Worm (Caenorhabditis elegans) whole organism, early embryonic: ENCODE data around the gene gnrr-4.

ENCODE experiments used
- B0310.2 ChIP-seq: sonication (generic microtip); optimal IDR thresholded peaks from 2 replicates; lab custom pipeline; 2016; ENCODE audit warnings: mild to moderate bottlenecking, missing genetic modification characterization, missing compliant biosample characterization
- F13C5.2 ChIP-seq: sonication (generic microtip); optimal IDR thresholded peaks from 2 replicates; lab custom pipeline; 2017; ENCODE audit warnings: mild to moderate bottlenecking, missing genetic modification characterization, inconsistent platforms, missing compliant biosample characterization
- aly-1 ChIP-seq: sonication (generic microtip); optimal IDR thresholded peaks from 2 replicates; lab custom pipeline; 2016; ENCODE audit warnings: missing genetic modification characterization, missing compliant biosample characterization
- ama-1 ChIP-seq: fragments of 150-350 bp; optimal IDR thresholded peaks from 2 replicates; lab custom pipeline; 2014
- ceh-13 ChIP-seq: fragments of 200-800 bp; sonication (Bioruptor generic); optimal IDR thresholded peaks from 2 replicates; lab custom pipeline; 2018; ENCODE audit warnings: mild to moderate bottlenecking, missing genetic modification characterization, missing compliant biosample characterization
- ceh-36 ChIP-seq: sonication (generic microtip); optimal IDR thresholded peaks from 2 replicates; lab custom pipeline; 2016; ENCODE audit warnings: missing genetic modification characterization, inconsistent platforms, missing compliant biosample characterization
- ets-7 ChIP-seq: sonication (generic microtip); optimal IDR thresholded peaks from 2 replicates; lab custom pipeline; 2016; ENCODE audit warnings: missing genotype, missing genetic modification characterization, missing compliant biosample characterization
- flt-1 ChIP-seq: fragments of 200-800 bp; sonication (Bioruptor generic); IDR thresholded peaks from 2 replicates; pipeline ENCODE4 v1.3.6; 2022; ENCODE audit warnings: missing genetic modification characterization, missing compliant biosample characterization
- hmbx-1 ChIP-seq: sonication (generic microtip); optimal IDR thresholded peaks from 2 replicates; lab custom pipeline; 2016; ENCODE audit warnings: mild to moderate bottlenecking, missing genetic modification characterization, missing compliant biosample characterization
- hmg-4 ChIP-seq: fragments of 200-800 bp; sonication (Bioruptor generic); optimal IDR thresholded peaks from 2 replicates; lab custom pipeline; 2018; ENCODE audit warnings: mild to moderate bottlenecking, missing genetic modification characterization, missing compliant biosample characterization
- hnd-1 ChIP-seq: sonication (generic microtip); optimal IDR thresholded peaks from 2 replicates; lab custom pipeline; 2016; ENCODE audit warnings: missing genetic modification characterization, missing compliant biosample characterization
- pes-1 ChIP-seq: fragments of 200-800 bp; sonication (Bioruptor generic); IDR thresholded peaks from 2 replicates; pipeline ENCODE4 v1.3.6; 2022; ENCODE audit warnings: missing genetic modification reagents, missing genetic modification characterization, missing compliant biosample characterization
- scrt-1 ChIP-seq: fragments of 200-800 bp; sonication (Bioruptor generic); IDR thresholded peaks from 2 replicates; pipeline ENCODE4 v1.3.6; 2022; ENCODE audit warnings: missing genetic modification characterization, missing compliant biosample characterization
- sea-1 ChIP-seq: fragments of 200-800 bp; sonication (Bioruptor generic); conservative IDR thresholded peaks from 2 replicates; pipeline ENCODE4 v1.3.6; 2022; ENCODE audit warnings: missing genetic modification characterization, missing compliant biosample characterization
- tbx-11 ChIP-seq: fragments of 200-800 bp; sonication (Bioruptor generic); IDR thresholded peaks from 2 replicates; pipeline ENCODE4 v1.3.6; 2022; ENCODE audit warnings: missing genetic modification characterization, missing compliant biosample characterization
- tbx-37 ChIP-seq: fragments of 200-800 bp; sonication (Bioruptor generic); conservative IDR thresholded peaks from 2 replicates; pipeline ENCODE4 v1.3.6; 2022; ENCODE audit warnings: missing genetic modification reagents, missing genetic modification characterization, missing compliant biosample characterization
- tra-4 ChIP-seq: sonication (generic microtip); optimal IDR thresholded peaks from 2 replicates; lab custom pipeline; 2017; ENCODE audit warnings: missing genetic modification characterization, missing compliant biosample characterization

The gnrr-4 gene

DNA sequence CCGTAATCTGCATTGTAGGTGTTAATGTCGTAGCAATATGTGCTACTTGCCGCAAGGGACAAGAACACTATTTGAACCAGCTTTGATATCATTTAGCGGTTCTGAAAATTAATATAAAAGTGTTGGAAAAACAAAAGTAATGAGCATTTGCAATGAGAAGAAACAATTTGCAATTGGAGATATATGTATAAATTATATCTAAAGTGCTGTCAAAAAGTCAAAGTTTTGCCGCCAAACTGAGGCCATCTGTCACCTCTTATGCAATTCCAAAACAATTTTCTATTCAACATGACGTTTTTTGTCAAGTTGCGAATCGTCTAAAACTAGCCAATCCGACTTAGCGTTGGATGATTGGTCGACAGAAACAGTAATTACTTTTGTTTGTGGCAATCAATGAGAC is 45.9 kb downstream of the gnrr-4 start, which contains the start of gene W01C8.5:
W01C8.5 (minus strand) TSS at position 101 of the 400 bp plus-strand sequence.
- TF ChIP-seq scrt-1 (GFP tag; lab: Robert Waterston, UW) (no peak), sea-1 (no peak), F13C5.2 (tag; lab: Kevin White, UChicago) (no peak), ceh-13 (GFP tag; lab: Kevin White, UChicago) (no peak), hnd-1 (tag; lab: Kevin White, UChicago) (no peak), ceh-36 (tag; lab: Kevin White, UChicago) (no peak), tbx-11 (GFP tag; lab: Robert Waterston, UW) (no peak), flt-1 (GFP tag; lab: Robert Waterston, UW) (no peak), pes-1 (GFP tag; lab: Robert Waterston, UW) (no peak), aly-1 (tag; lab: Kevin White, UChicago) (no peak), tbx-37 (GFP tag; lab: Robert Waterston, UW) (no peak), hmg-4 (no peak), ets-7 (tag; lab: Kevin White, UChicago) (no peak)

- peak; percentile 59 for TF ChIP-seq hmg-4
- TF ChIP-seq ets-7 (tag; lab: Kevin White, UChicago), result no peak
These were observed 46.9 kb downstream of the gnrr-4 start for ce11 chrX:5696197-5696596.

DNA sequence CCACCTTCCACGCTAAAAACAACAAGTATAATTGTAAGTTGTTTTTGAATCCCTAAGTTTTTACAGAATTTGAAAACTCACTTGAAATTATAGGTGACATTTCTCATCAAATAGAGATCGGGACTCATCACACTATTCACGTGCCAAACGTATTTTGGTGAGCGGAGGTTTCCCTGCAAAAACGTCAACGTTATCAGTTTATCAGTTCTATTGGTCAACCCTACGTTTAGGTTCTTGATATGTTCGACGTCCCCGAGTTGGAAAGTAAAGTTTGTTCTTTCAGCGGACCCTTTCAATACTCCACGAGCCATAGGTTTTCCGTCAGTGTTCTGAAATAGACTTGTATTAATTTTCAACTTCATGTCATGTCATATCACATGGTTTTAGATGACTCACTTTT is 47.7 kb downstream of the gnrr-4 start:
- TF ChIP-seq tra-4 (tag; lab: Kevin White, UChicago) (no peak), ets-7 (tag; lab: Kevin White, UChicago) (no peak), ceh-13 (GFP tag; lab: Kevin White, UChicago) (no peak), ama-1 (no peak), F13C5.2 (tag; lab: Kevin White, UChicago) (no peak), tbx-37 (GFP tag; lab: Robert Waterston, UW) (no peak), tbx-11 (GFP tag; lab: Robert Waterston, UW) (no peak), flt-1 (GFP tag; lab: Robert Waterston, UW) (no peak), hmg-4 (no peak), hnd-1 (tag; lab: Kevin White, UChicago) (no peak)

- TF ChIP-seq F13C5.2 (tag; lab: Kevin White, UChicago) (no peak), sea-1 (no peak), ceh-36 (tag; lab: Kevin White, UChicago) (no peak), B0310.2 (tag; lab: Kevin White, UChicago) (no peak), tbx-37 (GFP tag; lab: Robert Waterston, UW) (no peak), hmg-4 (no peak)
These were observed 51.0 kb downstream of the gnrr-4 start, which contains the start of gene W01C8.1 for ce11 chrX:5692099-5692498. TSS of gene W01C8.1 (plus strand) at chrX:5692399.

ce11 chrX:5689077-5689476 is 54.0 kb downstream of the gnrr-4 start:
- TF ChIP-seq flt-1 (GFP tag; lab: Robert Waterston, UW), result no peak
- no peak for TF ChIP-seq ceh-36 (tag; lab: Kevin White, UChicago)
- TF ChIP-seq scrt-1 (GFP tag; lab: Robert Waterston, UW), result no peak
- TF ChIP-seq ama-1, result no peak
- no peak for TF ChIP-seq aly-1 (tag; lab: Kevin White, UChicago)
- no peak for TF ChIP-seq tbx-37 (GFP tag; lab: Robert Waterston, UW)
- TF ChIP-seq ceh-13 (GFP tag; lab: Kevin White, UChicago), result no peak
- no peak for TF ChIP-seq hmbx-1 (tag; lab: Kevin White, UChicago)
- TF ChIP-seq ets-7 (tag; lab: Kevin White, UChicago), result no peak
- TF ChIP-seq F13C5.2 (tag; lab: Kevin White, UChicago), result no peak
- no peak for TF ChIP-seq tra-4 (tag; lab: Kevin White, UChicago)
- TF ChIP-seq hmg-4, result no peak
- no peak for TF ChIP-seq sea-1
- TF ChIP-seq pes-1 (GFP tag; lab: Robert Waterston, UW), result no peak
- no peak for TF ChIP-seq B0310.2 (tag; lab: Kevin White, UChicago)
- no peak for TF ChIP-seq tbx-11 (GFP tag; lab: Robert Waterston, UW)
- TF ChIP-seq hnd-1 (tag; lab: Kevin White, UChicago), result no peak
